Worm (Caenorhabditis elegans) whole organism, early embryonic: ENCODE data around the gene T07F8.1.

Experiments
- B0310.2 ChIP-seq: sonication (generic microtip); optimal IDR thresholded peaks from 2 replicates; lab custom pipeline; 2016; ENCODE audit warnings: mild to moderate bottlenecking, missing genetic modification characterization, missing compliant biosample characterization
- F13C5.2 ChIP-seq: sonication (generic microtip); optimal IDR thresholded peaks from 2 replicates; lab custom pipeline; 2017; ENCODE audit warnings: mild to moderate bottlenecking, missing genetic modification characterization, inconsistent platforms, missing compliant biosample characterization
- aly-1 ChIP-seq: sonication (generic microtip); optimal IDR thresholded peaks from 2 replicates; lab custom pipeline; 2016; ENCODE audit warnings: missing genetic modification characterization, missing compliant biosample characterization
- ama-1 ChIP-seq: fragments of 150-350 bp; optimal IDR thresholded peaks from 2 replicates; lab custom pipeline; 2014
- ceh-13 ChIP-seq: fragments of 200-800 bp; sonication (Bioruptor generic); optimal IDR thresholded peaks from 2 replicates; lab custom pipeline; 2018; ENCODE audit warnings: mild to moderate bottlenecking, missing genetic modification characterization, missing compliant biosample characterization
- ceh-36 ChIP-seq: sonication (generic microtip); optimal IDR thresholded peaks from 2 replicates; lab custom pipeline; 2016; ENCODE audit warnings: missing genetic modification characterization, inconsistent platforms, missing compliant biosample characterization
- ets-7 ChIP-seq: sonication (generic microtip); optimal IDR thresholded peaks from 2 replicates; lab custom pipeline; 2016; ENCODE audit warnings: missing genotype, missing genetic modification characterization, missing compliant biosample characterization
- flt-1 ChIP-seq: fragments of 200-800 bp; sonication (Bioruptor generic); IDR thresholded peaks from 2 replicates; pipeline ENCODE4 v1.3.6; 2022; ENCODE audit warnings: missing genetic modification characterization, missing compliant biosample characterization
- hmbx-1 ChIP-seq: sonication (generic microtip); optimal IDR thresholded peaks from 2 replicates; lab custom pipeline; 2016; ENCODE audit warnings: mild to moderate bottlenecking, missing genetic modification characterization, missing compliant biosample characterization
- hmg-4 ChIP-seq: fragments of 200-800 bp; sonication (Bioruptor generic); optimal IDR thresholded peaks from 2 replicates; lab custom pipeline; 2018; ENCODE audit warnings: mild to moderate bottlenecking, missing genetic modification characterization, missing compliant biosample characterization
- hnd-1 ChIP-seq: sonication (generic microtip); optimal IDR thresholded peaks from 2 replicates; lab custom pipeline; 2016; ENCODE audit warnings: missing genetic modification characterization, missing compliant biosample characterization
- pes-1 ChIP-seq: fragments of 200-800 bp; sonication (Bioruptor generic); IDR thresholded peaks from 2 replicates; pipeline ENCODE4 v1.3.6; 2022; ENCODE audit warnings: missing genetic modification reagents, missing genetic modification characterization, missing compliant biosample characterization
- scrt-1 ChIP-seq: fragments of 200-800 bp; sonication (Bioruptor generic); IDR thresholded peaks from 2 replicates; pipeline ENCODE4 v1.3.6; 2022; ENCODE audit warnings: missing genetic modification characterization, missing compliant biosample characterization
- sea-1 ChIP-seq: fragments of 200-800 bp; sonication (Bioruptor generic); conservative IDR thresholded peaks from 2 replicates; pipeline ENCODE4 v1.3.6; 2022; ENCODE audit warnings: missing genetic modification characterization, missing compliant biosample characterization
- tbx-11 ChIP-seq: fragments of 200-800 bp; sonication (Bioruptor generic); IDR thresholded peaks from 2 replicates; pipeline ENCODE4 v1.3.6; 2022; ENCODE audit warnings: missing genetic modification characterization, missing compliant biosample characterization
- tbx-37 ChIP-seq: fragments of 200-800 bp; sonication (Bioruptor generic); conservative IDR thresholded peaks from 2 replicates; pipeline ENCODE4 v1.3.6; 2022; ENCODE audit warnings: missing genetic modification reagents, missing genetic modification characterization, missing compliant biosample characterization
- tra-4 ChIP-seq: sonication (generic microtip); optimal IDR thresholded peaks from 2 replicates; lab custom pipeline; 2017; ENCODE audit warnings: missing genetic modification characterization, missing compliant biosample characterization

T07F8.1 gene

ce11 chrII:7197434-7197833 lies 49.2 kb downstream of the T07F8.1 start:
- TF ChIP-seq F13C5.2 (tag; lab: Kevin White, UChicago) = no peak
- no peak for TF ChIP-seq B0310.2 (tag; lab: Kevin White, UChicago)
- no peak for TF ChIP-seq hmg-4 (GFP tag; lab: Kevin White, UChicago)
- TF ChIP-seq tbx-11 (GFP tag; lab: Robert Waterston, UW) = no peak
- no peak for TF ChIP-seq hmbx-1 (tag; lab: Kevin White, UChicago)
- no peak for TF ChIP-seq ets-7 (tag; lab: Kevin White, UChicago)
- no peak for TF ChIP-seq sea-1 (GFP tag; lab: Robert Waterston, UW)
- TF ChIP-seq scrt-1 (GFP tag; lab: Robert Waterston, UW) = no peak
- no peak for TF ChIP-seq ceh-13 (GFP tag; lab: Kevin White, UChicago)
- TF ChIP-seq tbx-37 = no peak

ce11 chrII:7199308-7199707 lies 51.1 kb downstream of the T07F8.1 start, which contains the start of gene E04F6.6:
Gene E04F6.6 (minus strand): TSS chrII:7199565.
- TF ChIP-seq tbx-37 (no peak), flt-1 (GFP tag; lab: Robert Waterston, UW) (no peak), ceh-13 (GFP tag; lab: Kevin White, UChicago) (no peak), scrt-1 (GFP tag; lab: Robert Waterston, UW) (no peak), aly-1 (tag; lab: Kevin White, UChicago) (no peak), sea-1 (GFP tag; lab: Robert Waterston, UW) (no peak), ceh-36 (tag; lab: Kevin White, UChicago) (no peak), ets-7 (tag; lab: Kevin White, UChicago) (no peak), pes-1 (GFP tag; lab: Robert Waterston, UW) (no peak), hmbx-1 (tag; lab: Kevin White, UChicago) (no peak), ama-1 (lab: Kevin White, UChicago) (no peak), tbx-11 (GFP tag; lab: Robert Waterston, UW) (no peak), hmg-4 (GFP tag; lab: Kevin White, UChicago) (no peak), F13C5.2 (tag; lab: Kevin White, UChicago) (no peak), hnd-1 (tag; lab: Kevin White, UChicago) (no peak), tra-4 (tag; lab: Kevin White, UChicago) (no peak)

ce11 chrII:7200051-7200599 lies 51.9 kb downstream of the T07F8.1 start, which contains the start of gene pcrg-1:
Gene pcrg-1 (plus strand): TSS chrII:7200549.
- peak; percentile 89 for TF ChIP-seq flt-1 (GFP tag; lab: Robert Waterston, UW)
- peak; percentile 92 for TF ChIP-seq tbx-37
- peak; percentile 90 for TF ChIP-seq ceh-13 (GFP tag; lab: Kevin White, UChicago)
- TF ChIP-seq aly-1 (tag; lab: Kevin White, UChicago) = peak; percentile 89
- peak; percentile 93 for TF ChIP-seq pes-1 (GFP tag; lab: Robert Waterston, UW)
- peak; percentile 85 for TF ChIP-seq B0310.2 (tag; lab: Kevin White, UChicago)
- peak; percentile 94 for TF ChIP-seq F13C5.2 (tag; lab: Kevin White, UChicago)
- peak; percentile 99 for TF ChIP-seq hmg-4 (GFP tag; lab: Kevin White, UChicago)
- TF ChIP-seq tbx-11 (GFP tag; lab: Robert Waterston, UW) = peak; percentile 93
- no peak for TF ChIP-seq ama-1 (lab: Kevin White, UChicago)
- peak; percentile 75 for TF ChIP-seq hnd-1 (tag; lab: Kevin White, UChicago)
- peak; percentile 82 for TF ChIP-seq ets-7 (tag; lab: Kevin White, UChicago)
- TF ChIP-seq tra-4 (tag; lab: Kevin White, UChicago) = peak; percentile 83
- TF ChIP-seq ceh-36 (tag; lab: Kevin White, UChicago) = peak; percentile 85
- TF ChIP-seq hmbx-1 (tag; lab: Kevin White, UChicago) = peak; percentile 62
- peak; percentile 93 for TF ChIP-seq sea-1 (GFP tag; lab: Robert Waterston, UW)
- peak; percentile 90 for TF ChIP-seq scrt-1 (GFP tag; lab: Robert Waterston, UW)
